Fruit fly (Drosophila melanogaster): Measurements from ENCODE around the gene St2.
A peak's percentile ranks its signal among the peaks of the same experiment; 100 is the strongest.

St2 gene

DNA sequence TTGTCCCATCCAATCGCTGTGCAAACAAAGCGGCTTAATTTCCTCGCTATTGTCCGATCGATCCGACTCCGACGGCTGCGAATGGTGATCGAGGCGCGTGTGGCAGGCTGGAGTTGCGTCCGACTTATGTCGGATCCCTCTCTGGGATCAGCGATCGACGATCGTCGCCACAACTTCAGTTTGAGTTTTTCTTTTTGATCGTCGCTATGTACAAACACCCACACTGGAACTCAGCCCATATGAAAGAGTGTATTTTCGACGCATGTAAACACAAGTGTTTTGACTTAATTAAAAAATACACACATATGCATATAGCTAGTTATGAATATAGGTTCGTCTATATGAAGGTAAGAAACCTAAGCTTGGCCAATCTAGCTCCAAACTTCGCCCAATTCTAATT lies 12.4 kb downstream of the St2 start, which contains the start of gene sage:
TSS of gene sage (minus strand) at position 101 of the 400 bp plus-strand sequence.
- TF ChIP-seq CG7101 (tag; optimal IDR thresholded peaks at IDR 0.05) = no peak

DNA sequence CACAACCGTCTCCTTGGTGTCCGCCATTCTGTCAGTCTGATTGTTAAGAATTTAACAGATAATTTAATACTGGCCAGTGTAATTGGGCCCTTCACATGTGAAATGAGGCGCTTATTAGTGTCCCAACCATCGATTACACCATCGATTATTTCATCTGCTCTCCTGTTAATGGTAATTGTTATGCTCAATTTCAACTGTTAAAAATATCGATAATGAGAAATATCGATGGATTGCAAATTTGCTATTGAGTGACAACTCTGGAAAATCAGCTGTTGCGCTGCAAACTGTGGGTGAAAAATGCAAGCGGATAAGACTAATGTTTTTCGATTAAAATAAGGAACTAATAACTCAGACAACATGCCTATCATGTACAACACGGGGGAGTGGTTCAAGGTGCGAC lies 15.1 kb downstream of the St2 start, which contains the start of the genes TrpRS and Vps16A:
TSS of gene TrpRS (minus strand) at position 140 of the 400 bp plus-strand sequence.
TSS of gene Vps16A (plus strand) at position 255 of the 400 bp plus-strand sequence.
- no peak for TF ChIP-seq ovo (GFP tag; optimal IDR thresholded peaks at IDR 0.05)
- no peak for TF ChIP-seq CG7045 (GFP tag; optimal IDR thresholded peaks at IDR 0.05)
- TF ChIP-seq CG11617 (GFP tag; optimal IDR thresholded peaks at IDR 0.05) = no peak
- no peak for TF ChIP-seq cnc (optimal IDR thresholded peaks at IDR 0.05)
- TF ChIP-seq tj (GFP tag; optimal IDR thresholded peaks at IDR 0.05) = peak; percentile 1
- peak; percentile 77 for TF ChIP-seq bab1 (GFP tag; optimal IDR thresholded peaks at IDR 0.05)
- TF ChIP-seq toe (GFP tag; optimal IDR thresholded peaks at IDR 0.05) = peak; percentile 15
- no peak for TF ChIP-seq Clk (GFP tag; optimal IDR thresholded peaks at IDR 0.05)
- peak; percentile 18 for TF ChIP-seq cic (GFP tag; optimal IDR thresholded peaks at IDR 0.05)
- TF ChIP-seq CG5204 (GFP tag; optimal IDR thresholded peaks at IDR 0.05) = no peak
- TF ChIP-seq CG12768 (GFP tag; optimal IDR thresholded peaks at IDR 0.05) = no peak
- peak; percentile 99 for TF ChIP-seq CG14711 (tag; optimal IDR thresholded peaks at IDR 0.05)
- no peak for TF ChIP-seq Crg-1 (GFP tag; optimal IDR thresholded peaks at IDR 0.05)
- TF ChIP-seq Mnt (GFP tag; optimal IDR thresholded peaks at IDR 0.05) = peak; percentile 60

DNA sequence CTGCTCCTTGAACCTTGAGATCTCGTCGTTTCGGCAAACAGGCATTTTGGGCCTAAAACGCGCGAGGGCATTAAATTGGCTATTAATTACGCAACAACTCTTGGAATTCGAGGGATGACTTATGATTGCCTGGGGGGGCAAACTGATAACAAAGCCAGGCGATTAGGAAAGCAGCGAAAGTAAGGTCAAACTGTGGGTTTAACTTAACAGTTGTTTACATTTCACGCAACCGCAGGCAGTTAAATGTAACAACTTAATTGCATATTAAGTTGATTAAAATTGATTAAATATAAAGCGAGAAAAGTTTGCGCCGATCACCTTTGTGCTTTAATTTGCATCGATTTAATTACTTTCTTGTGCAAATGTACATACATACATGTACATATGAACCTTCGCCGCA lies 36.1 kb downstream of the St2 start:
- no peak for TF ChIP-seq Crg-1 (GFP tag; optimal IDR thresholded peaks at IDR 0.05)
- no peak for TF ChIP-seq CG1620 (GFP tag; optimal IDR thresholded peaks at IDR 0.05)
- TF ChIP-seq CG7101 (tag; optimal IDR thresholded peaks at IDR 0.05) = no peak
- no peak for TF ChIP-seq CG7045 (GFP tag; optimal IDR thresholded peaks at IDR 0.05)
- no peak for TF ChIP-seq CG11617 (GFP tag; optimal IDR thresholded peaks at IDR 0.05)
- TF ChIP-seq CG5204 (GFP tag; optimal IDR thresholded peaks at IDR 0.05) = no peak
- TF ChIP-seq ovo (GFP tag; optimal IDR thresholded peaks at IDR 0.05) = no peak
- no peak for TF ChIP-seq CG14711 (tag; optimal IDR thresholded peaks at IDR 0.05)
- no peak for TF ChIP-seq CG12768 (GFP tag; optimal IDR thresholded peaks at IDR 0.05)
- no peak for TF ChIP-seq CG33017 (tag; optimal IDR thresholded peaks at IDR 0.05)
- no peak for TF ChIP-seq Mnt (GFP tag; optimal IDR thresholded peaks at IDR 0.05)
- no peak for TF ChIP-seq Hr96 (GFP tag; optimal IDR thresholded peaks at IDR 0.05)
- TF ChIP-seq kay (GFP tag; ENCODE audit: borderline replicate concordance) = no peak
- no peak for TF ChIP-seq pad (GFP tag; optimal IDR thresholded peaks at IDR 0.05)
- no peak for TF ChIP-seq tj (GFP tag; optimal IDR thresholded peaks at IDR 0.05)
- TF ChIP-seq cic (GFP tag; optimal IDR thresholded peaks at IDR 0.05) = no peak
- TF ChIP-seq cnc (optimal IDR thresholded peaks at IDR 0.05) = no peak
- no peak for TF ChIP-seq bab1 (GFP tag; optimal IDR thresholded peaks at IDR 0.05)
- no peak for TF ChIP-seq toe (GFP tag; optimal IDR thresholded peaks at IDR 0.05)
- no peak for TF ChIP-seq Clk (GFP tag; optimal IDR thresholded peaks at IDR 0.05)

DNA sequence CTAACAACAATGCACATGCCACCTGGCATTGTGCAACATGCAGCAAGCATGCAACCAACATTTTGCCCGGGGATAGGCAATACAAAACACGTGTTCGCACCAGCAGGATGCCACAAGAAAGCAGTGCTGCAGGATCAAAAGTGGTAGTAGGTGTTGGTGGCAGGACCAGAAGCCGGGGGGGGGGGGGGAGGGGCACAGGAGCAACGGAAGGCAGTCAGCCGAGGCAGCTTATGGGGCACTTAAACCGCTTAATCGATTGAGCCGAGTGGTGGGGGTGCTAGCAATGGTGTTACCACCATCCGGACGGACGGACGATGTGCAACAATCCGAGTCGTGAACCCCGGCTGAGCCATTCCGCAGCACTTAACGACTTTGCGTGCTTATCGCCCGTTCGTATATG lies 45.5 kb downstream of the St2 start:
- TF ChIP-seq Clk (GFP tag; optimal IDR thresholded peaks at IDR 0.05) (no peak), ovo (GFP tag; optimal IDR thresholded peaks at IDR 0.05) (no peak), CG12768 (GFP tag; optimal IDR thresholded peaks at IDR 0.05) (no peak), CG1620 (GFP tag; optimal IDR thresholded peaks at IDR 0.05) (no peak)
